Fruit fly (Drosophila melanogaster) whole organism, embryonic: ENCODE data around the gene CG6106.

Experiments
- CG10462 ChIP-seq: fragments of 200-800 bp; sonication (Bioruptor generic); optimal IDR thresholded peaks from 2 replicates; lab custom pipeline; 2016; ENCODE audit warnings: missing biosample characterization, missing genetic modification characterization
- so ChIP-seq: fragments of 200-800 bp; sonication (Bioruptor generic); IDR thresholded peaks from 3 replicates; pipeline ENCODE4 v1.3.6; 2022; ENCODE audit warnings: missing biosample characterization, missing genetic modification characterization
- stc ChIP-seq: fragments of 200-800 bp; sonication (Bioruptor generic); IDR thresholded peaks from 2 replicates; pipeline ENCODE4 v1.3.6; 2022; ENCODE audit warnings: missing biosample characterization, missing genetic modification characterization
- tll ChIP-seq, 2 experiments: fragments of 200-800 bp in 1 of 2; fragments of >200 bp in 1 of 2; sonication (Bioruptor generic) in 1 of 2; optimal IDR thresholded peaks; 2 replicates each; lab custom pipeline; 2017 to 2019; ENCODE audit warnings: missing biosample characterization in 2 of 2, missing genetic modification characterization in 2 of 2, mild to moderate bottlenecking in 1 of 2, moderate library complexity in 1 of 2

- TF ChIP-seq stc (no peak; the same call in 1 of the 2 replicates), CG10462 (no peak), tll (GFP tag; optimal IDR thresholded peaks at IDR 0.05; lab: Kevin White, UChicago) (no peak), so (peak; percentile 46; the same call in 1 of the 3 replicates)
Observed at dm6 chrX:18312445-18312911, 46.2 kb upstream of the CG6106 start.
